Fruit fly (Drosophila melanogaster) whole organism, pupa: ENCODE data around the gene CG31268.
A peak's percentile ranks its signal among the peaks of the same experiment; 100 is the strongest.

Source experiments
- CG34367 ChIP-seq: fragments of 200-800 bp; sonication (Bioruptor generic); optimal IDR thresholded peaks from 2 replicates; lab custom pipeline; 2018; ENCODE audit warnings: missing biosample characterization, mild to moderate bottlenecking, missing genetic modification characterization
- CG4496 ChIP-seq: fragments of 200-800 bp; sonication (Bioruptor generic); IDR thresholded peaks from 3 replicates; pipeline ENCODE4 v1.3.6; 2022; ENCODE audit warnings: missing biosample characterization, missing genetic modification characterization
- CG9948 ChIP-seq: fragments of 200-800 bp; sonication (Bioruptor generic); optimal IDR thresholded peaks from 2 replicates; lab custom pipeline; 2018; ENCODE audit warnings: missing biosample characterization, mild to moderate bottlenecking, missing genetic modification characterization, moderate library complexity
- Pif1A ChIP-seq: fragments of 200-800 bp; sonication (Bioruptor generic); optimal IDR thresholded peaks from 3 replicates; lab custom pipeline; 2016; ENCODE audit warnings: missing biosample characterization, missing genetic modification characterization

DNA sequence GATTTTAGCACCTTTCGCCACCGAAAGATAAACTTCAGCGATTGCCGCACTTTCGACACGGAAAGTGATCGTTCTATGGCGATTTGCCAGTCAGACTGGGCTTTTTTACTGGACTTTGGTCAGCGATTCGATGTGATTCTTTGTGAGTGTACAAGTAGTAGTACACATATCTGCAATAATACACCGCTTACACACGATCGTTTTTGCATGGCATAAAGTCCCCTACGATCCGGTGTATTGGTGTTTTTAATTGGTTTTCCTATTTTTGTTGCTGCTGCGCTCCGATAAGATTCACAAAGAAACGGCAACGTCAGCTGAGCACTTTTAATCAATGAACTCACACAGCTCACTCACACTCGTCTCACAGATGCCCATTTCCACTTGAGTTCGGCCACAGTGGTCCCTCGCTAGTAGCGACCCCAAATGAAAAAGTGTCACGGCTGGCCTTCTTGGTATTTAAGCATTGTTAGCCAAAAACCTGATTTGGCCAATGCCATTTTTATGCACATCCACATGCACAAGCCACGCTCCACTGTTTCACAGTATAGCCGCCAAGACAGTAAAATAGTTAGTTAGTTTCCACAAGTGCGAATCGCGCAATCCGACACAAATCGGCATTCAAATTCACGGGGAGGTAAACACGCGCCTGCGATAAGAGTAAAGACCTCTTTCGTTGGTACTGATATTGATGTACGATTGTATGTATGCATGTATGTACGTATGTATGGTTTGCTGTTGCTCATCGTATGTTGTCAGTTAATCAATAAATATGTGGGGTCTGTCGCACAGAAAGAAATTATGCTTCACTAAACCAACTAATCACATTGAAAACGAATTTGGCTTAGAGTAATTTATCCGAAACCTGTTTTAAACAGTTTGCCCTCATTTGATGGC lies 45.2 kb upstream of the CG31268 start:
- peak; percentile 98 for TF ChIP-seq CG4496 (GFP tag; lab: Robert Waterston, UW)
- TF ChIP-seq Pif1A (GFP tag; lab: Kevin White, UChicago): peak; percentile 90
- TF ChIP-seq CG34367 (tag; lab: Kevin White, UChicago): peak; percentile 77
- TF ChIP-seq CG9948: peak; percentile 82
